Worm (Caenorhabditis elegans): ENCODE results near the gene lipl-4.

DNA sequence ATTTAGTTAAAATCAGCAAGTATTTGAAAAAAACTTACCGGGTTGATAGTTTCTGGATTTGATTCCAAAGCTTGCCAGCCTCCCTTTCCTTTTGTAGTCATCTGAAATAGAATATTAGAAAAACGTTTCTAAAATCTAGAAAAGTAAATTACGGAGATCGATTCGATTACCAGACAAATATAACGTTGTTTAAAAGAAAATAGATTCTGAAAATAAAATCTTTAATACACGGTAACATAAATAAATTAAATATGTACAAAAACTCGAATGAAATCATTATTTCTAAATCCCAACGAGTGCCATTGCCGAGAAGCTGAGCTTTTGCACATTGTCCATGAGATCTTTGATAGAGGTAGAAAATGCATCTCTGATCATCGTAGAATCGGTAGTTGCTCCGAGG is 41.3 kb upstream of the lipl-4 start, which contains the start of gene ubh-3:
- TF ChIP-seq mab-5 (tag; optimal IDR thresholded peaks at IDR 0.05), result no peak
- TF ChIP-seq ham-2 (GFP tag; optimal IDR thresholded peaks at IDR 0.05), result no peak
- TF ChIP-seq nhr-237 (tag; optimal IDR thresholded peaks at IDR 0.05), result no peak
- TF ChIP-seq nhr-2 (tag; optimal IDR thresholded peaks at IDR 0.05), result no peak
- no peak for TF ChIP-seq unc-39 (tag; optimal IDR thresholded peaks at IDR 0.05)
- TF ChIP-seq pha-4 (tag; optimal IDR thresholded peaks at IDR 0.05), result no peak
- no peak for TF ChIP-seq snpc-4 (tag; optimal IDR thresholded peaks at IDR 0.05)
- no peak for TF ChIP-seq blmp-1 (tag; optimal IDR thresholded peaks at IDR 0.05)
- no peak for TF ChIP-seq elt-3 (tag; optimal IDR thresholded peaks at IDR 0.05)
